Worm (Caenorhabditis elegans) whole organism, mixed stage, embryonic: Measurements from ENCODE around the gene cdh-3.
A peak's percentile ranks its signal among the peaks of the same experiment; 100 is the strongest.

Source experiments
- M03D4.4 ChIP-seq: sonication (generic microtip); optimal IDR thresholded peaks from 2 replicates; lab custom pipeline; 2017; ENCODE audit warnings: mild to moderate bottlenecking, missing genetic modification characterization, missing compliant biosample characterization
- bed-3 ChIP-seq: fragments of 200-800 bp; sonication (Bioruptor generic); optimal IDR thresholded peaks from 3 replicates; lab custom pipeline; 2018; ENCODE audit warnings: mild to moderate bottlenecking, missing genetic modification characterization, moderate library complexity, missing compliant biosample characterization
- ceh-39 ChIP-seq: fragments of 150-350 bp; optimal IDR thresholded peaks from 2 replicates; lab custom pipeline; 2014; ENCODE audit warnings: missing biosample characterization, missing genetic modification characterization
- ceh-43 ChIP-seq: fragments of 200-800 bp; sonication (Bioruptor generic); optimal IDR thresholded peaks from 2 replicates; lab custom pipeline; 2018; ENCODE audit warnings: mild to moderate bottlenecking, missing genetic modification characterization, moderate library complexity, missing compliant biosample characterization
- ceh-83 ChIP-seq: fragments of 200-800 bp; sonication (Bioruptor generic); optimal IDR thresholded peaks from 2 replicates; lab custom pipeline; 2018; ENCODE audit warnings: mild to moderate bottlenecking, missing genetic modification characterization, missing compliant biosample characterization
- ces-1 ChIP-seq: fragments of 150-350 bp; optimal IDR thresholded peaks from 2 replicates; lab custom pipeline; 2014; ENCODE audit warnings: missing biosample characterization, missing genetic modification reagents, missing genetic modification characterization
- cnd-1 ChIP-seq: fragments of 200-800 bp; sonication (Bioruptor generic); optimal IDR thresholded peaks from 2 replicates; lab custom pipeline; 2018; ENCODE audit warnings: mild to moderate bottlenecking, missing genetic modification characterization, missing compliant biosample characterization
- drap-1 ChIP-seq: fragments of 200-800 bp; sonication (Bioruptor generic); optimal IDR thresholded peaks from 3 replicates; lab custom pipeline; 2018; ENCODE audit warnings: mild to moderate bottlenecking, missing genetic modification characterization, missing compliant biosample characterization
- elt-1 ChIP-seq: sonication (generic microtip); optimal IDR thresholded peaks from 2 replicates; lab custom pipeline; 2017; ENCODE audit warnings: missing genetic modification characterization, mild to moderate bottlenecking, missing compliant biosample characterization, antibody characterized with exemption, moderate library complexity, borderline replicate concordance; ENCODE audit not compliant: insufficient read depth
- elt-3 ChIP-seq: fragments of 150-350 bp; optimal IDR thresholded peaks from 2 replicates; lab custom pipeline; 2014; ENCODE audit warnings: missing biosample characterization, missing genetic modification characterization
- ham-2 ChIP-seq: fragments of 200-800 bp; sonication (Bioruptor generic); optimal IDR thresholded peaks from 2 replicates; lab custom pipeline; 2018; ENCODE audit warnings: mild to moderate bottlenecking, missing genetic modification characterization, missing compliant biosample characterization
- hlh-1 ChIP-seq: fragments of 150-350 bp; optimal IDR thresholded peaks from 2 replicates; lab custom pipeline; 2014; ENCODE audit warnings: missing biosample characterization, missing genetic modification reagents, missing genetic modification characterization
- lin-13 ChIP-seq: fragments of 150-350 bp; optimal IDR thresholded peaks from 2 replicates; lab custom pipeline; 2014; ENCODE audit warnings: missing biosample characterization, missing genetic modification characterization
- lin-32 ChIP-seq: fragments of 200-800 bp; sonication (Bioruptor generic); optimal IDR thresholded peaks from 2 replicates; lab custom pipeline; 2018; ENCODE audit warnings: mild to moderate bottlenecking, missing genetic modification characterization, missing compliant biosample characterization
- lsy-2 ChIP-seq: fragments of 150-350 bp; optimal IDR thresholded peaks from 2 replicates; lab custom pipeline; 2014; ENCODE audit warnings: missing biosample characterization, missing genetic modification characterization
- mab-5 ChIP-seq: fragments of 150-350 bp; optimal IDR thresholded peaks from 2 replicates; lab custom pipeline; 2014; ENCODE audit warnings: missing biosample characterization, missing genetic modification characterization
- mep-1 ChIP-seq: fragments of 150-350 bp; optimal IDR thresholded peaks from 2 replicates; lab custom pipeline; 2017; ENCODE audit warnings: missing biosample characterization, missing genetic modification reagents, missing genetic modification characterization, inconsistent platforms
- mls-2 ChIP-seq: sonication (generic microtip); optimal IDR thresholded peaks from 2 replicates; lab custom pipeline; 2016; ENCODE audit warnings: mild to moderate bottlenecking, missing genetic modification characterization, moderate library complexity, missing compliant biosample characterization
- nhr-2 ChIP-seq: fragments of 150-350 bp; optimal IDR thresholded peaks from 2 replicates; lab custom pipeline; 2014; ENCODE audit warnings: missing biosample characterization, missing genetic modification characterization
- nhr-237 ChIP-seq: fragments of 150-350 bp; optimal IDR thresholded peaks from 2 replicates; lab custom pipeline; 2014; ENCODE audit warnings: missing biosample characterization, missing genetic modification characterization
- nhr-28 ChIP-seq: fragments of 150-350 bp; optimal IDR thresholded peaks from 2 replicates; lab custom pipeline; 2014; ENCODE audit warnings: missing biosample characterization, missing genetic modification characterization
- nhr-76 ChIP-seq: sonication (generic microtip); optimal IDR thresholded peaks from 2 replicates; lab custom pipeline; 2017; ENCODE audit warnings: missing biosample characterization, missing genetic modification characterization
- pha-4 ChIP-seq: fragments of 150-350 bp; optimal IDR thresholded peaks from 2 replicates; lab custom pipeline; 2018; ENCODE audit warnings: missing biosample characterization, missing genetic modification reagents, missing genetic modification characterization
- sptf-1 ChIP-seq: sonication (generic microtip); optimal IDR thresholded peaks from 2 replicates; lab custom pipeline; 2017; ENCODE audit warnings: mild to moderate bottlenecking, missing genetic modification characterization, moderate library complexity, missing compliant biosample characterization
- tbx-8 ChIP-seq: fragments of 200-800 bp; sonication (Bioruptor generic); optimal IDR thresholded peaks from 2 replicates; lab custom pipeline; 2018; ENCODE audit warnings: mild to moderate bottlenecking, missing genetic modification characterization, moderate library complexity, missing compliant biosample characterization
- unc-120 ChIP-seq: sonication (generic microtip); optimal IDR thresholded peaks from 2 replicates; lab custom pipeline; 2017; ENCODE audit warnings: missing genetic modification characterization, missing compliant biosample characterization; ENCODE audit not compliant: poor library complexity, severe bottlenecking
- unc-39 ChIP-seq: fragments of 150-350 bp; optimal IDR thresholded peaks from 2 replicates; lab custom pipeline; 2014; ENCODE audit warnings: missing biosample characterization, missing genetic modification characterization
- unc-62 ChIP-seq: fragments of 150-350 bp; optimal IDR thresholded peaks from 2 replicates; lab custom pipeline; 2014; ENCODE audit warnings: missing biosample characterization, missing genetic modification reagents, missing genetic modification characterization
- zip-8 ChIP-seq: fragments of 150-350 bp; optimal IDR thresholded peaks from 2 replicates; lab custom pipeline; 2014; ENCODE audit warnings: missing biosample characterization, missing genetic modification characterization
- ztf-11 ChIP-seq: fragments of 150-350 bp; optimal IDR thresholded peaks from 2 replicates; lab custom pipeline; 2014; ENCODE audit warnings: missing biosample characterization, missing genetic modification characterization

Gene cdh-3

ce11 chrIII:7719364-7719936 lies 34.8 kb downstream of the cdh-3 start, which contains the start of gene ncl-1:
ncl-1 (plus strand) TSS chrIII:7719729.
- TF ChIP-seq drap-1 (no peak), ceh-39 (tag; lab: Kevin White, UChicago) (no peak), pha-4 (no peak), elt-1 (no peak), lsy-2 (tag; lab: Kevin White, UChicago) (no peak), mls-2 (tag; lab: Kevin White, UChicago) (no peak), ceh-43 (no peak), ceh-83 (no peak), nhr-28 (no peak), zip-8 (tag; lab: Kevin White, UChicago) (no peak), nhr-2 (tag; lab: Kevin White, UChicago) (no peak), mab-5 (no peak), unc-39 (tag; lab: Kevin White, UChicago) (no peak), cnd-1 (no peak)

- no peak for TF ChIP-seq ceh-43
- TF ChIP-seq lsy-2 (tag; lab: Kevin White, UChicago): peak; percentile 4
- peak; percentile 24 for TF ChIP-seq nhr-237 (tag; lab: Kevin White, UChicago)
- TF ChIP-seq M03D4.4 (tag; lab: Kevin White, UChicago): no peak
- TF ChIP-seq ceh-83: no peak
- TF ChIP-seq mep-1 (tag; lab: Kevin White, UChicago): peak; percentile 25
- no peak for TF ChIP-seq unc-120 (tag; lab: Kevin White, UChicago)
- no peak for TF ChIP-seq lin-32 (GFP tag; lab: Kevin White, UChicago)
- TF ChIP-seq ces-1 (GFP tag; lab: Kevin White, UChicago): no peak
- TF ChIP-seq ztf-11 (tag; lab: Kevin White, UChicago): no peak
- no peak for TF ChIP-seq nhr-28
- TF ChIP-seq tbx-8 (GFP tag; lab: Kevin White, UChicago): no peak
- no peak for TF ChIP-seq pha-4
- peak; percentile 47 for TF ChIP-seq unc-62 (GFP tag; lab: Kevin White, UChicago)
- no peak for TF ChIP-seq nhr-76 (tag; lab: Kevin White, UChicago)
- TF ChIP-seq sptf-1 (tag; lab: Kevin White, UChicago): no peak
- no peak for TF ChIP-seq ham-2 (GFP tag; lab: Kevin White, UChicago)
Measured at ce11 chrIII:7718318-7718717, 35.9 kb downstream of the cdh-3 start.

ce11 chrIII:7716550-7716949 lies 37.7 kb downstream of the cdh-3 start:
- TF ChIP-seq tbx-8 (GFP tag; lab: Kevin White, UChicago) (no peak), nhr-2 (tag; lab: Kevin White, UChicago) (peak; percentile 75), hlh-1 (tag; lab: Kevin White, UChicago) (peak; percentile 66), unc-120 (tag; lab: Kevin White, UChicago) (no peak)

ce11 chrIII:7711908-7712359 lies 42.3 kb downstream of the cdh-3 start, which contains the start of gene C03B8.3:
C03B8.3 (plus strand) TSS chrIII:7712309.
- TF ChIP-seq mep-1 (tag; lab: Kevin White, UChicago) (peak; percentile 69), bed-3 (GFP tag; lab: Kevin White, UChicago) (no peak), nhr-237 (tag; lab: Kevin White, UChicago) (no peak), hlh-1 (tag; lab: Kevin White, UChicago) (peak; percentile 36)
- TF ChIP-seq, all 35 proteins: peak for 2

ce11 chrIII:7711495-7711894 lies 42.8 kb downstream of the cdh-3 start:
- TF ChIP-seq elt-3: no peak

- peak; percentile 63 for TF ChIP-seq ces-1 (GFP tag; lab: Kevin White, UChicago)
- peak; percentile 23 for TF ChIP-seq lsy-2 (tag; lab: Kevin White, UChicago)
- peak; percentile 11 for TF ChIP-seq drap-1
- TF ChIP-seq bed-3 (GFP tag; lab: Kevin White, UChicago): no peak
- TF ChIP-seq lin-13 (tag; lab: Kevin White, UChicago): no peak
- peak; percentile 73 for TF ChIP-seq unc-120 (tag; lab: Kevin White, UChicago)
- TF ChIP-seq pha-4: peak; percentile 2
- no peak for TF ChIP-seq hlh-1 (tag; lab: Kevin White, UChicago)
- TF ChIP-seq sptf-1 (tag; lab: Kevin White, UChicago): peak; percentile 35
- TF ChIP-seq nhr-237 (tag; lab: Kevin White, UChicago): peak; percentile 16
- peak; percentile 40 for TF ChIP-seq mls-2 (tag; lab: Kevin White, UChicago)
- TF ChIP-seq ztf-11 (tag; lab: Kevin White, UChicago): no peak
- no peak for TF ChIP-seq mep-1 (tag; lab: Kevin White, UChicago)
- TF ChIP-seq cnd-1: peak; percentile 39
Measured at ce11 chrIII:7710943-7711342, 43.3 kb downstream of the cdh-3 start.
